Fruit fly (Drosophila melanogaster): ENCODE data around the gene CG11726.

CG11726 gene

DNA sequence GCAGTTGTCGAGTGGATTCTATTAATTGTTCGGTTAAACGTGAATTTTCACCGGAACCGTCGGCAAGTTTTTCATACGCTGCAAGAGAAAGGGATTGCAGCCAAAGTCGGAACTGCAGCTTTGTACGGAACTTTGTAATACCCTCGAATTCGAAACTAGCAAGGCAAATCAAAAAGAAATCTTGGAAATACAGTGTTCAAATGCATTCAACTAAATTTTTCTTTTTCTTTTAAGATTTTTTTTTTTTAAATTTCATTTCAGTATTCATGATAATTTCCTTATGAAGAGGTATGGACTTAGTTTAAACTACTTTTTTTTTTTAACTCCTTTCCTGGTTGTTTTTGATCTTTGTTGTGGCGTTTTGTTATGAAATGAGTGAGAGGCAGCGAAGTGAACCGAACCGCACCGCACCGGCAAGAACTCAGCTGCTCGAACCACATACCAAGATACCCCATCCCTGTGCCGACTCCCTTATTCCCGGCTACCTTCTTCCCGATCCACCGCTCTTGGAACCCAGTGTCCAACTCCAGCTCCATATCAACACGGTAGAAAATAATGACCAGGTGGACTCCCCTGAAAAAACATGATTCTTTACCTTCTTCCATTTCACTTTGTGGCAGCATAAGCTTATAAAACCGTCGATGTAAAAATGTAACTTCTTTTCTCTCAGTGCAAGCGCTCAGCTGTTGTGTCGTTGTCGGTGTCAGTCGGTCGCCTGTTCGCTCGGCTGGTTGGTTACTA lies 14.6 kb upstream of the CG11726 start:
- no peak for TF ChIP-seq noc (tag; optimal IDR thresholded peaks at IDR 0.05)

DNA sequence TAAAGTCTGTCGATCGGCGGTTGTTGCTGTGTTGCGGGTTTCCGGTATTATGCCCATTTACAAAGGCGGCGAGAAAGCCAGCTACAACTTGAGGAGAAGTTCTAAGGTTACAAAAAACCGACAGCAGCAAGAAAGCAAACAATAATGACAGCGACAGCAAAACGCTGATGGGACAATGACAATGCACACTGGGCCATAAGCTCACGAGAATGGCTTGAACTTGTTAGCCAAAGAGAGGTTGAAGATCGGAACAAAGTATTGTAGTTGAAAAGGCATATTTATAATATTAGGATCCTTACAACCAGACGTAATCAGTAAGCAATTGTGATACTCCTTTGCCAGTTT lies 14.1 kb upstream of the CG11726 start:
- no peak for TF ChIP-seq noc (tag; optimal IDR thresholded peaks at IDR 0.05)

DNA sequence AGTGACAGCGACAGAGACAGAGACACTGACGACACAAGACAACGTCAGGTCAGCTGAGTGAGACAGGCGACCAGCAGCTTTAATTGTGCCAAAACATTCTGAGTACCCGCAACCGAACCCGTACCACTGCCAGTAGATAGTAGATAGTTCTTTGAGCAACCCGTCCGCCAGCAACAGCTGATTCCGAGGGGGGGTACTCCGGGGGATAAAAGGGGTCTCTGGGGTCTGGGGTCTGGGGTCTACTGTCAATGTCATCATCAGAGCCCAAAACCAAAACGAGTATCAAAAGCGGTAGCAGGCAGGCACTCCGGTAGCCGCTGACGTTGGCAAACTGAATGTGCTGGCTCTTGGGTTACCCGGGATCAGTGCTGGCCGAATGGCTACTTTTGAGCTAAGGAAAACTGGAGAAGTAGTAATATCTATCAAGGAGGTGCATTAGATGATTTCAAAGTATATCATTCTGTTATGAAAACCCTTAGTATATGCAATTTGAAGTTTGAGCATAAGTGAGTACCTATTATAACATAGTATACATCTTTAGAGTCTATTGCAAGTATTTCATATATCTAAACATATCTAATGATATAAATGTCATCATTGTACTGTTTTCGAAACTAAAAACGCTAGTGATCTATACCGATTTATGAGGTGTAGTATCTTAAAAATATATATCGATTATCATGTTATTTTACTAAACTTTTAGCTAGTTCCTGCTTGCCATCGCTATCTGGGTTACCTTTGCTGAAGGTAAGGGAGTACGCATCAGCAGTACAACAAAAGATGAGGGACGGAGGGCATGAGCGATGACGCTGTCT lies 13.2 kb upstream of the CG11726 start:
- no peak for TF ChIP-seq noc (tag; optimal IDR thresholded peaks at IDR 0.05)

DNA sequence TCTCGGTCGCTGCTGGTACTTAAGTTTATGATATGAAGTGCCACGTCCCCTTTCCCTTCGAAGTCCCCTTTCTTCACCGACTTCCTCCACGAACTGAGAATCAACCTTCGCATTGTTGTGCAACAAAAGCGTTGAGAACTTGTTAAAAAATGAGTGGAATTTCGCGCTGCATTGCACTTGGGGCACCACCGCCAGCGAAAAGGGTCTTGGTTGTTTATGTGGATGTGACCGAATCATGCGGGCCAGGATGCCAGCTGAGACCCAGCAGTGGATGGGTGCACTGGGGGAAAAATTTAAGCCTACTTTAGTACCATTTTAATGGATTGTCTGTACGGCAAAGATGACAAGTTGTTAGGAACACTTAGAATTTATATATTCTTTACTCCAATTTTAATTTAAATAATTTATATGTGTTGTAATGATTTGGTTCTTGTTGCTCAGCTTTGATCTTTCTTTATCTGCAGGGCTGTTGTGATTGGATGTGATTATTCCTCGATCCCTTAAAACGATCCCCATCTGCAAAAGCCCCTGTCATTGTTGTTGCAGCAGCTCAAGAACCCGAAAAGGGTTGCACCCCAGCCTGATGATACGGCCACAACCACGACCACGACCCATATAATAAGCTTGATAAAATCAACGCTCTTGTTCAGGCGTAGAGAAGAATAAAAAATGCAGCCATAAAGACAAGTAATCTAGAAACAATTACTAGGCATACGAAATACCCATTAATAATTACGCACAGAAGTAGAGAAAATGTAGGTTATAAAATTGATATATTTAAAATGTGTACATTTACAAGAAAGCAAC lies 12.3 kb upstream of the CG11726 start:
- TF ChIP-seq noc (tag; optimal IDR thresholded peaks at IDR 0.05), result no peak

DNA sequence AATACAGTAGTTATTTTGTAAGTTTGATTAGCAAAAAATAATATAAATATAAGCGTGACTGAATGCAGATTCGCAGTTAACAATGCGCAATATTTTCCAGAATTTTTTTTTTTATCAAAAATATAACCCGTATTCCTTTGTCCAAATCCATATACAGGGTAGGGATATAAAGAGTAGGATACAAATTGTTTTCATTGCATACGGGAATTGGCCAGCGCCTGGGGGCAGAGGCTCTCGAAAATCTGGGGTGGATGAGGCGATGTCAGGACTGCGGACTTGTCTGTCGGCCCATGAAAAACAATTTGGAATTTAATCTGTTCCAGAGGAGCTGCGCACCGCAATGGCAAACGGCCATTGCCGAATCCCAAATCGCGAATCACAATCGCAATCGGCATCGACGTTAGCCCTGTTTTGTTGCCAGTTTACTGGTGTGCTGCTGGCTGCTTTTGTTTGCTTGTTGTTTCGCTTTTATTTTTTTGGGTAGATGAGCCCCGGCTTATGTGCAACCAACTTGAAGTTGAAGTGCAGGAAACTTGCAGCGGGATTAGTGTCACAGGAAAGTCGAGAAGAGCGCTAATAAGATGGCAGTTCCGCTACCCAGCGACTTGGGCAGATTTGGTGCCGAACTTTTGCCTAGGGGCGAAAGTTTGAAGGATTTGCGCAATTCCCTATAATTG lies 11.6 kb upstream of the CG11726 start:
- no peak for TF ChIP-seq noc (tag; optimal IDR thresholded peaks at IDR 0.05)

DNA sequence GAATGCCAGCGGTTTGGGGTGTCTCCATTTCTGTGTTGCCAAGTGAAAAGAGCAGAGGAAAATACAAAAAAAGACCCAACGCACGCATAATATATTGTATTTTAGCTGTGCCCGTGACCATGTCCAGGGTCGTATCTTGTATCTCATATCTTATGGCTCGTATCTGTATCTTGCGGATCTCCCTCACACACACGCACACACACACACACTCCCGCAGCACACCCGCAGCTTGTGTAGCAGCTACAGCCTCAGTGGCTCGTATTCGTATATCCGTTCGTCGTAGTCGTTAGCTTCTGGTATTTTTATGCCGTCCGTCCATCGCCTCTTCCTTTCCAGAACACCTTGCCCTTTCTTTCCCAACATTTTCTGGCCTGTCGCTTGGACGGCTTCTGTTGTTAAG lies 10.3 kb upstream of the CG11726 start:
- no peak for TF ChIP-seq noc (tag; optimal IDR thresholded peaks at IDR 0.05)

DNA sequence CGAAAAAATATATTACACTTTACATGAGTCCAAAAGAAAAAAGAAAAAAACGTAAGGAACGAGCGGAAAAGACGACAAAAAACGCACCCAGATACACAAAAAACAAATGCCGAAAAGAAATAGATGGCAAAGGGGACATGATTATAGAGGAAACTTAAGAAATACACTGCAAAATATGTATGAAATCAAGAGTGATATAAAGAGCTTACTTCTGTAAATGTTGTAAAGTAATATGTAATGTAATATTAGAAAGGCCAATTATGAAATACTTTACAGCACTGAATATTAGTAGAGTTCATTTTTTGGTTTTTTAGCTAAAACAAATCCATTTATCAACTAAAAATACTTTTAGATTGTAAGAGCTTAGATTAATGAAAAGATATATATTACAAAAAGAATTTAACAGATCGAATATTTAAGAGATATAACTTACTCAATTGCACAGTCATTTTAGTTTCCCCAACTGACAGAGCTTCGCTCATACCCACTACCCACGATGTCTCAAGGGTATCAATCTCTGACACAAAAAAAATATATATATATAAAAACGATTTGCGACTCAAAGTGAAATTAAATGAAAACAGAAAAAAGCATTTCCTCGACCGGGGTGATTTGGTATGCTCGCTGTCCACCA lies 9.5 kb upstream of the CG11726 start:
- no peak for TF ChIP-seq noc (tag; optimal IDR thresholded peaks at IDR 0.05)

DNA sequence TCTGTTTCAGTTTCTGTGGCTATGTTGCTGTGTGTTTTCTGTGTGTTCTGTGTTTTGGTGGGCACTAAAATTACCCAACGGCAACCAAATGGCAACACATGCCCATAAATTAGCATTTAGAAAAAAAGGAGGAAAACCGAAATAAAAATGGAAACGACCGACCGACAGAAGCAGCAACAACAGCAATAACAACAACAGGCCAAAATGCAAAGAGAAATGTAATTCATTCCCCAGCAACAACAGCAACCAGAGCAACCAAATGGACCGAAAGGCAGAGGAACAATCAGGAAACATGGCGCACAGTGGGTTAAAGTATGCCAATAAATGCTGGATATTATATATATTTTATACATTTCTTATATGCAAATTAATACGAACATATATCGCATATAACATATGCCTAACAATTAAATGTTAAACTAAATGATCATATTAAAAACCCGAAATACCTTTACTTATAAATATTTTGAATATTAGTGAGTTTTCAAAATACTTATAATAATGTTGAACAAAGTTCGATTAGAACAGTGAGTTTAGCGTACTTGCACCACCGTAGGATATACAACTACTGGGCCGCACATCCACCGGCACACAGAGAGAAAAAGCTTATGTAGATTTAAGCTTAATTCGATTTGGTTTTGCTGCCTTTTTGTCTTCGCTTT lies 5.4 kb upstream of the CG11726 start:
- no peak for TF ChIP-seq noc (tag; optimal IDR thresholded peaks at IDR 0.05)

DNA sequence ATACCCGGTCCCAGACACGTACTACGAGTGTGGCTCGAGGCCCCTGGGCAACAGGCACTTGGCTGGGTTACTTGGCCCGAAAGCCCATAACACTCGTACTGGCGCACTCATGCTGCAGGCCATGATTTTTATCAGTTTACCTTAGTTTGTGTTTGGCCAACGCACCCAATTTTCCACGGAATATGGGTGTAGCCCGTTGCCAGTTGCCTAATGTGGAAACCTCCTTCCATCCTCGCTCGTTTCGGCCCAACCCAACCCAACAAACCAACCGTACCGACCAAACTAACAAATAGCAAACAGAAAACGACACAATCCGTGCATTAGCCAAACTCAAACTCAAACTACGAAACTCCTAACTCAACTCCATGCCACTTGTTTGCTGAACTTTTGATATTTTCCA lies 684 bp upstream of the CG11726 start:
- TF ChIP-seq noc (tag; optimal IDR thresholded peaks at IDR 0.05), result no peak

DNA sequence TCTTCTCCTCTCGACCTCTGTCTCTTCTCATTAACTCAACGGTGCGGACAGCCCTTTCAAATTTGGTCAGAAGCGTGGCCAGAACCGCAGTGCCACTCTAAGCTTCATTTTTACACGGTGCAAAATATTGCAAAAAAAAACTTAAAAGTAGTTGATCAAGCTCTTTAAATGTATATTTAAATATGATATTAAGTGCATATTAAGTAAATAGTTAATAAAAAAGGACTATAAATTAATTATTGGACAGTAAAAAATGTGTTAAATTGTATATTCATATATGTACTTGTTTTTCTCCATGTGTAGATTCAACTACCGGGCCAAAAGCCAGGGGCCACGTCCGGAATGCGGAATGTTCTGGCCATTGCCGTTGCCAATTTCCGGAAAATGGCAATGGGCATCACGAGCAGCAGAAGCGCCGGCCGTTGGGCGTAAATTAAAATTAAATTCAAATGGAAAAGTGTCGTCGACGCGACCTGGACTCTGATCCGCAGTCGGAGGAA lies 2.7 kb downstream of the CG11726 start, which contains the start of gene CG44362:
CG44362 (plus strand) TSS at position 450 of the 500 bp plus-strand sequence.
- TF ChIP-seq noc (tag; optimal IDR thresholded peaks at IDR 0.05), result no peak

DNA sequence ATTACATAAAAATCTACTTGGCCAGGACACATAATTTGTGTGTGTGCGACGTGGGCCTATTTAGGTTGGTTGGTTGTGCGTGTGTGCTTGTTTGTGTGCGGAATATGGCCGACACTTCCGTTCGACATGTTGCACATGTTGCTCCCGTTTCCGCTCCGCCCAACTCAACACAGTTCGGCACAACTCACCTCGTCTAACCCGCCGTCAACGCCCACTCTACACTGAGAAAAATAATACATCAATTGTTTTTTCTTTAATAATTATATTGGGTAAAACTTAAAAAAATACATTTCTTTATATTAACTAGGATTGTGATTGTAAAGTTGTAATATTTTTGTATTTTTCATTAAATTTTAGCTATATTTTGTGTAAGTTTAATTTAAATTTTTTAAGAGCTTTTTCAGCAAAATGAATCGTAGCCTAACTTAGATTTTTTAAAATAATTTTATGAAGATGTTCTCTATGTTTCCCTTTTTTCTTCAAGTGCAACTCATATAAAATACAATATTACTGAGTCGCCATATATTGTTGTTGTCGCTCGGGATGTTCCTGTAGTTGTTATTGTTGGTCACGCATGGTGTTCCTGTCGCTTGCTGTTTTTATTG lies 4.1 kb downstream of the CG11726 start:
- TF ChIP-seq noc (tag; optimal IDR thresholded peaks at IDR 0.05), result no peak

DNA sequence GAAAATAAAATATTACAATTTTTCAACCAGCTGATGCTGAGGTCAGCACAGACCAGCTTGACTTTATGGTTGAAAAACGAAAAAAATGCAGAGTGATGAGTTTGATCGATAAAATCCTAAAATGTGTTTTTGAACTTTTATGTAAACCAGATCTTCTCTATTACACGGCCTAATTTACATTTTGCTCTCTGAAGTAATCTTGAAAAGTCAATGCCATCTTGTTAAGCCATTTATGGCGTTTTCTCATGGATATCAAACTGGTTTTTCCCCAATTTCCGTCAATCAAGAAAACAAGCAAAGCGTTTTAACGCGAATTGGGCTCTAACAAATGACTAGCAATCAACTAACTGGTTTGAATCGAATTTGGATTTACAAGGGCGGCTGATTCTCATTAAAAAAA lies 4.9 kb downstream of the CG11726 start:
- no peak for TF ChIP-seq noc (tag; optimal IDR thresholded peaks at IDR 0.05)

DNA sequence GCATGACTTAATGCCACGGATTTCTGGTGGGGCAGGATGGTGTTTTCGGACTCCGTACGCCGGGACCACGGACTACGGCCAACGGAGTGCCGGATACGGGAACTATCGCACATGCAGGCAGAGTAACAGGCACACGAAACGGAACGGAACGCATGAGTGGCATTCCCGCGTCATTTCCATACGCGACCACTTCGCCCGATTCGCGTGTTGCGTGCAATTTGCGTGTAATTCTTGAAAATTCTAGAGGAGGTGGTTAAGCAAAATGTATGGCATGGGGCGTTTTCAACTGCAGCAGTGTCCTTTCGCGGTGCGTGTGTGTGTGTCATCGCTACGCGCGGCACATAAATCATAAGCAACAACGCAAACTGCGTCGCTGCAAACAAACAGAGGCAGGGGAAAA lies 5.8 kb downstream of the CG11726 start:
- TF ChIP-seq noc (tag; optimal IDR thresholded peaks at IDR 0.05), result no peak

DNA sequence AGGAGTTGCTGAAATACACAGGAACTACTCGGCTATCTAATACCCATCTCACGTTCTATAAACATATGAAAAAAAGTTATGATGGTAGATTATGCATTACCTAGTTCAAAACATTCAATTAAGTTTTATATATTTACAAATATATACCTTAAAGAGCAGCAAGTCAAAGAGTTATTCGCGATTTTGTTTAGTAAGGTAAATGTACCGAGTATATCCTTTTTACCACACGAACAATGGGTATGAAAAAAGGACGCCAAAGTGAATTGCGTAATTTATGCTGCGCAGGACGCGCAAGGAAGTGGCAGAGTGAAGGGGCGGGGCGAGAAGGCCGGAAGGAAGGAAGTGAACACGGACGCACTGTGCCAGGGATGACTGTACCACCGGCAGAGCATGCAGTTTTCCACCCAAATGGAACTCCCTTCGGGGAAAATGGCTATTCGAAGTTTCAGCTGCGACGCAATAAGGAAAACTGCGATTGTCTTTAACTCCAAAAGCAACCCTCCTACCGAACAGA lies 6.2 kb downstream of the CG11726 start:
- TF ChIP-seq noc (tag; optimal IDR thresholded peaks at IDR 0.05), result no peak

All from whole organism, larva.